Fruit fly (Drosophila melanogaster): ENCODE results near the gene CG34164.

- TF ChIP-seq h (optimal IDR thresholded peaks at IDR 0.05) (no peak), ttk (optimal IDR thresholded peaks at IDR 0.05) (no peak), psq (optimal IDR thresholded peaks at IDR 0.05) (no peak), Myc (optimal IDR thresholded peaks at IDR 0.05) (no peak), insv (optimal IDR thresholded peaks at IDR 0.05) (no peak)
Observed at dm6 chr2L:12091522-12091921, 35.4 kb downstream of the CG34164 start, which contains the start of gene Pex19.
